Worm (Caenorhabditis elegans) whole organism, L4 larva: Measurements from ENCODE around the gene M03C11.3.
"Not testable (repeated sequence)": the region's sequence is repeated elsewhere in the genome, so short reads cannot be mapped to it uniquely, and the experiment has no call there.

ENCODE experiments used
- D1046.2 ChIP-seq: fragments of 200-800 bp; sonication (Bioruptor generic); IDR thresholded peaks from 2 replicates; pipeline ENCODE4 v1.3.6; 2022; ENCODE audit warnings: missing genetic modification characterization, missing compliant biosample characterization
- F37D6.2 ChIP-seq: sonication (generic microtip); optimal IDR thresholded peaks from 2 replicates; lab custom pipeline; 2016; ENCODE audit warnings: mild to moderate bottlenecking, missing genetic modification characterization, missing compliant biosample characterization
- F49E8.2 ChIP-seq: sonication (generic microtip); optimal IDR thresholded peaks from 2 replicates; lab custom pipeline; 2016; ENCODE audit warnings: missing compliant biosample characterization, mild to moderate bottlenecking, missing genetic modification characterization, borderline replicate concordance
- T26A8.4 ChIP-seq: fragments of 200-800 bp; sonication (Bioruptor generic); IDR thresholded peaks from 2 replicates; pipeline ENCODE4 v1.3.6; 2022; ENCODE audit warnings: missing genetic modification characterization, missing compliant biosample characterization
- Y48G9A.11 ChIP-seq: fragments of 200-800 bp; sonication (Bioruptor generic); IDR thresholded peaks from 2 replicates; pipeline ENCODE4 v1.3.6; 2022; ENCODE audit warnings: missing genetic modification reagents, missing genetic modification characterization, missing compliant biosample characterization
- ZK337.2 ChIP-seq: fragments of 200-800 bp; sonication (Bioruptor generic); IDR thresholded peaks from 2 replicates; pipeline ENCODE4 v1.3.6; 2022; ENCODE audit warnings: missing genetic modification reagents, missing genetic modification characterization, missing compliant biosample characterization
- arid-1 ChIP-seq: fragments of 200-800 bp; sonication (Bioruptor generic); conservative IDR thresholded peaks from 2 replicates; pipeline ENCODE4 v1.3.6; 2022; ENCODE audit warnings: missing genetic modification reagents, missing genetic modification characterization, missing compliant biosample characterization
- ceh-20 ChIP-seq: fragments of 200-800 bp; sonication (Bioruptor generic); IDR thresholded peaks from 2 replicates; pipeline ENCODE4 v1.3.6; 2022; ENCODE audit warnings: missing genetic modification reagents, missing genetic modification characterization, missing compliant biosample characterization
- ceh-44 ChIP-seq: fragments of 200-800 bp; sonication (Bioruptor generic); IDR thresholded peaks from 2 replicates; pipeline ENCODE4 v1.3.6; 2022; ENCODE audit warnings: missing genetic modification reagents, missing genetic modification characterization, missing compliant biosample characterization
- ces-1 ChIP-seq: fragments of 150-350 bp; sonication (generic microtip); optimal IDR thresholded peaks from 4 replicates; lab custom pipeline; 2014; ENCODE audit warnings: missing biosample characterization, missing genetic modification reagents, missing genetic modification characterization
- ctbp-1 ChIP-seq: fragments of 200-800 bp; sonication (Bioruptor generic); IDR thresholded peaks from 2 replicates; pipeline ENCODE4 v1.3.6; 2022; ENCODE audit warnings: missing genetic modification reagents, missing genetic modification characterization, missing compliant biosample characterization
- daf-16 ChIP-seq, 3 experiments: sonication (generic microtip); optimal IDR thresholded peaks; 2 replicates each; lab custom pipeline; 2016 to 2017; ENCODE audit warnings: missing genetic modification characterization in 3 of 3, missing genetic modification reagents in 3 of 3, mild to moderate bottlenecking in 2 of 3, missing compliant biosample characterization in 2 of 3, missing biosample characterization in 1 of 3, moderate library complexity in 1 of 3
- dmd-6 ChIP-seq: fragments of 200-800 bp; sonication (Bioruptor generic); IDR thresholded peaks from 2 replicates; pipeline ENCODE4 v1.3.6; 2022; ENCODE audit warnings: missing genetic modification reagents, missing genetic modification characterization, missing compliant biosample characterization
- dmd-9 ChIP-seq: fragments of 200-800 bp; sonication (Bioruptor generic); IDR thresholded peaks from 2 replicates; pipeline ENCODE4 v1.3.6; 2022; ENCODE audit warnings: missing genetic modification reagents, missing genetic modification characterization, missing compliant biosample characterization
- dpl-1 ChIP-seq: fragments of 150-350 bp; optimal IDR thresholded peaks from 2 replicates; lab custom pipeline; 2014; ENCODE audit warnings: missing biosample characterization, missing genetic modification reagents, missing genetic modification characterization
- egl-43 ChIP-seq: fragments of 200-800 bp; sonication (Bioruptor generic); IDR thresholded peaks from 2 replicates; pipeline ENCODE4 v1.3.6; 2022; ENCODE audit warnings: missing genetic modification reagents, missing genetic modification characterization, missing compliant biosample characterization
- fkh-10 ChIP-seq: fragments of 150-350 bp; optimal IDR thresholded peaks from 2 replicates; lab custom pipeline; 2014; ENCODE audit warnings: missing biosample characterization, missing genetic modification reagents, missing genetic modification characterization
- hif-1 ChIP-seq, 2 experiments: sonication (generic microtip); optimal IDR thresholded peaks; 2 replicates each; lab custom pipeline; 2016 to 2017; ENCODE audit warnings: missing compliant biosample characterization in 2 of 2, missing genetic modification characterization in 2 of 2, missing genetic modification reagents in 2 of 2, missing genotype in 2 of 2, mild to moderate bottlenecking in 1 of 2
- hlh-30 ChIP-seq: sonication (generic microtip); optimal IDR thresholded peaks from 2 replicates; lab custom pipeline; 2017; ENCODE audit warnings: antibody characterized with exemption, mild to moderate bottlenecking, missing genetic modification characterization, missing compliant biosample characterization; ENCODE audit not compliant: insufficient read depth
- hmg-1.1 ChIP-seq: fragments of 200-800 bp; sonication (Bioruptor generic); IDR thresholded peaks from 2 replicates; pipeline ENCODE4 v1.3.6; 2022; ENCODE audit warnings: missing genetic modification reagents, missing genetic modification characterization, missing compliant biosample characterization
- lim-7 ChIP-seq: fragments of 200-800 bp; sonication (Bioruptor generic); IDR thresholded peaks from 2 replicates; pipeline ENCODE4 v1.3.6; 2022; ENCODE audit warnings: missing genetic modification characterization, missing compliant biosample characterization
- lin-1 ChIP-seq: fragments of 200-800 bp; sonication (Bioruptor generic); IDR thresholded peaks from 2 replicates; pipeline ENCODE4 v1.3.6; 2022; ENCODE audit warnings: missing genetic modification reagents, missing genetic modification characterization, missing compliant biosample characterization
- lin-13 ChIP-seq: fragments of 150-350 bp; optimal IDR thresholded peaks from 2 replicates; lab custom pipeline; 2014; ENCODE audit warnings: missing biosample characterization, missing genetic modification reagents, missing genetic modification characterization
- lin-38 ChIP-seq: fragments of 200-800 bp; sonication (Bioruptor generic); IDR thresholded peaks from 2 replicates; pipeline ENCODE4 v1.3.6; 2022; ENCODE audit warnings: missing genetic modification reagents, missing genetic modification characterization, missing compliant biosample characterization
- lsy-2 ChIP-seq, 2 experiments: fragments of 150-350 bp in 1 of 2; sonication (generic microtip) in 1 of 2; optimal IDR thresholded peaks; 2 replicates each; lab custom pipeline; 2014 to 2017; ENCODE audit warnings: missing biosample characterization in 2 of 2, missing genetic modification characterization in 2 of 2
- madf-9 ChIP-seq: fragments of 200-800 bp; sonication (Bioruptor generic); conservative IDR thresholded peaks from 2 replicates; pipeline ENCODE4 v1.3.6; 2022; ENCODE audit warnings: missing genetic modification reagents, missing genetic modification characterization, missing compliant biosample characterization
- mep-1 ChIP-seq: fragments of 150-350 bp; sonication (generic microtip); optimal IDR thresholded peaks from 3 replicates; lab custom pipeline; 2014; ENCODE audit warnings: missing biosample characterization, missing genetic modification characterization
- mes-2 ChIP-seq: sonication (generic microtip); optimal IDR thresholded peaks from 2 replicates; lab custom pipeline; 2016; ENCODE audit warnings: missing genotype, mild to moderate bottlenecking, missing genetic modification characterization, missing compliant biosample characterization; ENCODE audit not compliant: poor library complexity, severe bottlenecking
- nhr-11 ChIP-seq: fragments of 150-350 bp; optimal IDR thresholded peaks from 2 replicates; lab custom pipeline; 2014; ENCODE audit warnings: missing biosample characterization, missing genetic modification characterization
- nhr-28 ChIP-seq: fragments of 150-350 bp; optimal IDR thresholded peaks from 2 replicates; lab custom pipeline; 2014; ENCODE audit warnings: missing biosample characterization, missing genetic modification characterization
- rbr-2 ChIP-seq: sonication (generic microtip); optimal IDR thresholded peaks from 2 replicates; lab custom pipeline; 2016; ENCODE audit warnings: missing genotype, missing genetic modification characterization, missing compliant biosample characterization
- tra-1 ChIP-seq: fragments of 200-800 bp; sonication (Bioruptor generic); IDR thresholded peaks from 2 replicates; pipeline ENCODE4 v1.3.6; 2022; ENCODE audit warnings: missing genetic modification reagents, missing genetic modification characterization, missing compliant biosample characterization
- unc-130 ChIP-seq: sonication (generic microtip); optimal IDR thresholded peaks from 2 replicates; lab custom pipeline; 2016; ENCODE audit warnings: missing genetic modification reagents, missing genetic modification characterization, missing compliant biosample characterization
- unc-62 ChIP-seq, 3 experiments: fragments of 150-350 bp in 1 of 3; sonication (generic microtip); optimal IDR thresholded peaks in 2 of 3; peaks in 1 of 3; 1 replicate in 1 of 3; 2 replicates in 2 of 3; lab custom pipeline; 2014 to 2017; ENCODE audit warnings: missing biosample characterization in 3 of 3, missing genetic modification characterization in 3 of 3, missing genetic modification reagents in 3 of 3, missing genotype in 1 of 3
- vab-7 ChIP-seq: fragments of 200-800 bp; sonication (Bioruptor generic); IDR thresholded peaks from 2 replicates; pipeline ENCODE4 v1.3.6; 2022; ENCODE audit warnings: missing genetic modification reagents, missing genetic modification characterization, missing compliant biosample characterization

M03C11.3 gene

ce11 chrIII:10432104-10432503 lies 27.2 kb downstream of the M03C11.3 start:
- no peak for TF ChIP-seq nhr-28 (tag; lab: Kevin White, UChicago)
- peak; percentile 52; the same call in 1 of the 2 replicates for TF ChIP-seq ceh-44 (GFP tag; lab: Robert Waterston, UW)
- 0 out of 2 replicates have a peak, but pooled peaks have one; percentile 66 for TF ChIP-seq egl-43 (GFP tag; lab: Robert Waterston, UW)
- peak in 1 of 2 experiments; percentile 20 for TF ChIP-seq lsy-2 (tag; optimal IDR thresholded peaks at IDR 0.05; lab: Kevin White, UChicago)
- TF ChIP-seq dmd-9 (GFP tag; lab: Robert Waterston, UW), result 0 out of 2 replicates have a peak, but pooled peaks have one; percentile 28
- TF ChIP-seq unc-62 (GFP tag; optimal IDR thresholded peaks at IDR 0.05 in 1 of 2; lab: Kevin White, UChicago), result peak in 1 of 2 experiments; percentile 18
- no peak for TF ChIP-seq unc-62 (tag; optimal IDR thresholded peaks at IDR 0.05; lab: Kevin White, UChicago)
- TF ChIP-seq lin-1 (GFP tag; lab: Robert Waterston, UW), result no peak
- no peak for TF ChIP-seq daf-16 (GFP tag; optimal IDR thresholded peaks at IDR 0.05; lab: Kevin White, UChicago)
- TF ChIP-seq daf-16 (tag; optimal IDR thresholded peaks at IDR 0.05; lab: Kevin White, UChicago), result peak; percentile 18
- TF ChIP-seq rbr-2 (tag; lab: Kevin White, UChicago), result peak; percentile 13
- TF ChIP-seq nhr-11 (tag; lab: Kevin White, UChicago), result peak; percentile 41

ce11 chrIII:10435938-10436842 lies 31.3 kb downstream of the M03C11.3 start, which contains the start of the genes smrd-1 and enu-3.1:
smrd-1 (minus strand) TSS chrIII:10435988.
enu-3.1 (plus strand) TSS chrIII:10436276.
- 0 out of 2 replicates have a peak, but pooled peaks have one; percentile 66 for TF ChIP-seq D1046.2
- peak; percentile 47 for TF ChIP-seq dmd-6 (GFP tag; lab: Robert Waterston, UW)
- peak; percentile 20; the same call in 1 of the 2 replicates for TF ChIP-seq egl-43 (GFP tag; lab: Robert Waterston, UW)
- peak; percentile 39 for TF ChIP-seq hlh-30 (tag; lab: Kevin White, UChicago)
- TF ChIP-seq madf-9 (GFP tag; lab: Robert Waterston, UW), result peak; percentile 70
- TF ChIP-seq hif-1 (tag; optimal IDR thresholded peaks at IDR 0.05; lab: Kevin White, UChicago), result peak in 1 of 2 experiments; percentile 53
- TF ChIP-seq ces-1 (GFP tag; lab: Kevin White, UChicago), result peak; percentile 94
- peak in 1 of 2 experiments; percentile 17 for TF ChIP-seq unc-62 (GFP tag; optimal IDR thresholded peaks at IDR 0.05 in 1 of 2; lab: Kevin White, UChicago)
- not testable (repeated sequence) for TF ChIP-seq unc-62 (tag; optimal IDR thresholded peaks at IDR 0.05; lab: Kevin White, UChicago)
- peak; percentile 49 for TF ChIP-seq unc-130 (GFP tag; lab: Kevin White, UChicago)
- peak; percentile 81 for TF ChIP-seq ctbp-1 (GFP tag; lab: Robert Waterston, UW)
- peak; percentile 94 for TF ChIP-seq mes-2 (tag; lab: Kevin White, UChicago)
- TF ChIP-seq lin-38 (GFP tag; lab: Robert Waterston, UW), result peak; percentile 89
- TF ChIP-seq rbr-2 (tag; lab: Kevin White, UChicago), result peak; percentile 72
- 0 out of 2 replicates have a peak, but pooled peaks have one; percentile 10 for TF ChIP-seq tra-1
- peak; percentile 83 for TF ChIP-seq ceh-44 (GFP tag; lab: Robert Waterston, UW)
- TF ChIP-seq vab-7 (GFP tag; lab: Robert Waterston, UW), result peak; percentile 76
- peak in 1 of 2 experiments; percentile 72 for TF ChIP-seq lsy-2 (tag; optimal IDR thresholded peaks at IDR 0.05; lab: Kevin White, UChicago)
- peak; percentile 30; the same call in 1 of the 2 replicates for TF ChIP-seq T26A8.4 (GFP tag; lab: Robert Waterston, UW)
- 0 out of 2 replicates have a peak, but pooled peaks have one; percentile 54 for TF ChIP-seq dmd-9 (GFP tag; lab: Robert Waterston, UW)
- peak; percentile 73 for TF ChIP-seq hmg-1.1 (GFP tag; lab: Robert Waterston, UW)
- TF ChIP-seq lin-13 (GFP tag; lab: Kevin White, UChicago), result peak; percentile 4
- peak; percentile 62; the same call in 1 of the 2 replicates for TF ChIP-seq lim-7 (GFP tag; lab: Robert Waterston, UW)
- 0 out of 2 replicates have a peak, but pooled peaks have one; percentile 46 for TF ChIP-seq ZK337.2
- TF ChIP-seq F37D6.2 (tag; lab: Kevin White, UChicago), result peak; percentile 82
- TF ChIP-seq mep-1 (tag; lab: Kevin White, UChicago), result peak; percentile 65
- peak; percentile 8 for TF ChIP-seq fkh-10 (GFP tag; lab: Kevin White, UChicago)
- peak; percentile 10 for TF ChIP-seq nhr-11 (tag; lab: Kevin White, UChicago)
- peak; percentile 62 for TF ChIP-seq dpl-1
- TF ChIP-seq F49E8.2 (tag; lab: Kevin White, UChicago), result peak; percentile 17
- TF ChIP-seq ceh-20 (GFP tag; lab: Robert Waterston, UW), result peak; percentile 58
- TF ChIP-seq Y48G9A.11 (GFP tag; lab: Robert Waterston, UW), result peak; percentile 57; the same call in 1 of the 2 replicates
- peak; percentile 66; the same call in 1 of the 2 replicates for TF ChIP-seq arid-1 (GFP tag; lab: Robert Waterston, UW)
